Worm (Caenorhabditis elegans): ENCODE data around the gene T07G12.3.

DNA sequence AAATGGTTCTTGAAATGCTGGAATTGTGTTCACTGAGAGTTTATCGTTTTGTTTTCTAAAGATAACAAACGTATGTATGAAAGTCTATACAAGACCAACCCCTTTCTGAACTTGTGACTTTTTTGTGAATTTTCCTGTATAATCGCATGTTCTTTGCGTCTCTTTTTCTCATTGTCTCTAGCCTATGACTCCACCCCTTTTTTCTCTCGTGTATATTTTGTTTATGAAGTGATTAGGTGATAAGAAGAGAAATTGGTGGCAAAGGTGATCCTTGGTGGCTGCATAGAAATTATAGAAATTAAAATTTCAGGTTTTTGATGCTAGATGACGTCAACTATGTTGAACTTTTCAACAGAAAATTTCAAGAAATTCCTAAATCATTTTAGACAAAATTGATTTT lies 11.3 kb downstream of the T07G12.3 start, which contains the start of gene T07G12.5:
- TF ChIP-seq lir-1 (GFP tag; conservative IDR thresholded peaks at IDR 0.05) (no peak), snpc-4 (GFP tag; optimal IDR thresholded peaks at IDR 0.05) (no peak), snpc-4 (tag; optimal IDR thresholded peaks at IDR 0.05) (no peak)

Data from whole organism, young adult.